Worm (Caenorhabditis elegans) whole organism, midembryonic: ENCODE measurements around the gene srd-8.

Experiments used
- cog-1 ChIP-seq: sonication (generic microtip); optimal IDR thresholded peaks from 2 replicates; lab custom pipeline; 2016; ENCODE audit warnings: missing genetic modification characterization, missing compliant biosample characterization
- flt-1 ChIP-seq: fragments of 200-800 bp; sonication (Bioruptor generic); IDR thresholded peaks from 2 replicates; pipeline ENCODE4 v1.3.6; 2022; ENCODE audit warnings: missing genetic modification characterization, missing compliant biosample characterization
- med-1 ChIP-seq: sonication (generic microtip); optimal IDR thresholded peaks from 2 replicates; lab custom pipeline; 2017; ENCODE audit warnings: missing genetic modification characterization, mild to moderate bottlenecking, missing compliant biosample characterization, antibody characterized with exemption, missing genetic modification reagents; ENCODE audit not compliant: insufficient read depth
- ref-1 ChIP-seq: fragments of 200-800 bp; sonication (Bioruptor generic); conservative IDR thresholded peaks from 2 replicates; pipeline ENCODE4 v1.3.6; 2022; ENCODE audit warnings: missing genetic modification reagents, missing genetic modification characterization, missing compliant biosample characterization

ce11 chrIV:5655966-5656389 lies 10.6 kb upstream of the srd-8 start:
- TF ChIP-seq med-1 (GFP tag; lab: Kevin White, UChicago), result no peak
- no peak for TF ChIP-seq flt-1
- no peak for TF ChIP-seq ref-1 (GFP tag; lab: Robert Waterston, UW)
- no peak for TF ChIP-seq cog-1 (tag; lab: Kevin White, UChicago)
